Worm (Caenorhabditis elegans): ENCODE measurements around the gene F39G3.5.

Gene F39G3.5

ce11 chrV:4754123-4754522, 31.7 kb downstream of the F39G3.5 start, which contains the start of gene hil-4 (continued):
- TF ChIP-seq him-1 (tag; optimal IDR thresholded peaks at IDR 0.05) (no peak), madf-3 (GFP tag; IDR thresholded peaks at IDR 0.05) (0 out of 2 replicates have a peak, but pooled peaks have one; percentile 61), ceh-91 (GFP tag; IDR thresholded peaks at IDR 0.05) (peak; percentile 86), rpc-1 (optimal IDR thresholded peaks at IDR 0.05) (no peak), rpc-1 (tag; optimal IDR thresholded peaks at IDR 0.05) (no peak), F49E8.2 (tag; optimal IDR thresholded peaks at IDR 0.05; ENCODE audit: insufficient read depth) (no peak), snpc-1.3 (tag; optimal IDR thresholded peaks at IDR 0.05; ENCODE audit: insufficient read depth) (no peak), lin-40 (tag; optimal IDR thresholded peaks at IDR 0.05) (no peak), mxl-1 (tag; optimal IDR thresholded peaks at IDR 0.05) (no peak), ama-1 (optimal IDR thresholded peaks at IDR 0.05) (no peak), ama-1 (GFP tag; optimal IDR thresholded peaks at IDR 0.05) (no peak), repo-1 (tag; optimal IDR thresholded peaks at IDR 0.05) (no peak), ztf-18 (tag; optimal IDR thresholded peaks at IDR 0.05) (no peak), somi-1 (GFP tag; optimal IDR thresholded peaks at IDR 0.05) (no peak), dpl-1 (GFP tag; optimal IDR thresholded peaks at IDR 0.05) (peak; percentile 75), C06A6.2 (GFP tag; conservative IDR thresholded peaks at IDR 0.05) (no peak), B0019.2 (GFP tag; conservative IDR thresholded peaks at IDR 0.05) (peak; percentile 45), Y67H2A.10 (GFP tag; conservative IDR thresholded peaks at IDR 0.05) (peak; percentile 20; the same call in 1 of the 2 replicates), chd-7 (tag; optimal IDR thresholded peaks at IDR 0.05) (no peak), hmg-20 (GFP tag; IDR thresholded peaks at IDR 0.05) (no peak), nhr-90 (tag; optimal IDR thresholded peaks at IDR 0.05) (no peak), F52B5.7 (tag; optimal IDR thresholded peaks at IDR 0.05) (no peak), hsf-1 (GFP tag; IDR thresholded peaks at IDR 0.05) (peak; percentile 78), mel-28 (tag; optimal IDR thresholded peaks at IDR 0.05; ENCODE audit: borderline replicate concordance) (no peak), madf-10 (tag; optimal IDR thresholded peaks at IDR 0.05) (no peak), nfya-1 (tag; optimal IDR thresholded peaks at IDR 0.05; ENCODE audit: borderline replicate concordance, insufficient read depth) (no peak), cebp-1 (GFP tag; IDR thresholded peaks at IDR 0.05) (no peak), cebp-1 (tag; optimal IDR thresholded peaks at IDR 0.05) (no peak), lsl-1 (GFP tag; optimal IDR thresholded peaks at IDR 0.05) (peak; percentile 74), F39B2.1 (GFP tag; IDR thresholded peaks at IDR 0.05) (peak; percentile 99), Y53F4B.3 (GFP tag; IDR thresholded peaks at IDR 0.05) (no peak), let-526 (GFP tag; IDR thresholded peaks at IDR 0.05) (0 out of 2 replicates have a peak, but pooled peaks have one; percentile 37), mcd-1 (GFP tag; IDR thresholded peaks at IDR 0.05) (peak; percentile 42), nfya-2 (GFP tag; IDR thresholded peaks at IDR 0.05) (no peak), aptf-3 (GFP tag; IDR thresholded peaks at IDR 0.05) (no peak), ceh-79 (tag; optimal IDR thresholded peaks at IDR 0.05) (no peak), rcor-1 (GFP tag; IDR thresholded peaks at IDR 0.05) (peak; percentile 47), die-1 (tag; optimal IDR thresholded peaks at IDR 0.05) (no peak), let-607 (tag; optimal IDR thresholded peaks at IDR 0.05) (no peak), lsy-27 (tag; optimal IDR thresholded peaks at IDR 0.05; ENCODE audit: borderline replicate concordance, insufficient read depth) (no peak), attf-6 (GFP tag; IDR thresholded peaks at IDR 0.05) (peak; percentile 32; the same call in 1 of the 2 replicates), ceh-40 (GFP tag; IDR thresholded peaks at IDR 0.05) (no peak), nhr-27 (tag; optimal IDR thresholded peaks at IDR 0.05) (no peak), lin-35 (GFP tag; optimal IDR thresholded peaks at IDR 0.05) (peak in 1 of 3 experiments; percentile 16), pha-4 (tag; optimal IDR thresholded peaks at IDR 0.05) (no peak), nfyb-1 (GFP tag; IDR thresholded peaks at IDR 0.05) (no peak), tbp1 (GFP tag; optimal IDR thresholded peaks at IDR 0.05) (peak; percentile 69), Y53G8AR.9 (GFP tag; conservative IDR thresholded peaks at IDR 0.05) (no peak), lin-26 (GFP tag; IDR thresholded peaks at IDR 0.05) (no peak)
